Fruit fly (Drosophila melanogaster) whole organism, embryonic: ENCODE measurements around the gene Not10.
A peak's percentile ranks its signal among the peaks of the same experiment; 100 is the strongest.

Source experiments
- Awh ChIP-seq: fragments of 200-800 bp; sonication (Bioruptor generic); IDR thresholded peaks from 2 replicates; pipeline ENCODE4, ENCODE4 v1.3.6; 2022; ENCODE audit warnings: missing biosample characterization, missing genetic modification characterization
- Blimp-1 ChIP-seq: fragments of 200-800 bp; sonication (Bioruptor generic); optimal IDR thresholded peaks from 3 replicates; lab custom pipeline; 2018; ENCODE audit warnings: missing biosample characterization, missing genetic modification characterization, mild to moderate bottlenecking, moderate library complexity, missing genetic modification reagents
- CG10543 ChIP-seq: fragments of 200-800 bp; sonication (Bioruptor generic); optimal IDR thresholded peaks from 3 replicates; lab custom pipeline; 2017; ENCODE audit warnings: missing biosample characterization, mild to moderate bottlenecking, missing genetic modification characterization, moderate library complexity
- CG11723 ChIP-seq: fragments of 200-800 bp; sonication (Bioruptor generic); optimal IDR thresholded peaks from 2 replicates; lab custom pipeline; 2017; ENCODE audit warnings: missing biosample characterization, mild to moderate bottlenecking, missing genetic modification characterization
- CG13894 ChIP-seq: fragments of 200-800 bp; sonication (Bioruptor generic); optimal IDR thresholded peaks from 3 replicates; lab custom pipeline; 2018; ENCODE audit warnings: missing biosample characterization, mild to moderate bottlenecking, missing genetic modification characterization, moderate library complexity
- CG17385 ChIP-seq: fragments of 200-800 bp; sonication (Bioruptor generic); optimal IDR thresholded peaks from 3 replicates; lab custom pipeline; 2018; ENCODE audit warnings: missing biosample characterization, mild to moderate bottlenecking, missing genetic modification characterization
- CG18599 ChIP-seq: fragments of 200-800 bp; sonication (Bioruptor generic); optimal IDR thresholded peaks from 3 replicates; lab custom pipeline; 2017; ENCODE audit warnings: missing biosample characterization, missing genetic modification characterization, mild to moderate bottlenecking, moderate library complexity, missing genetic modification reagents
- CG2120 ChIP-seq: fragments of 200-800 bp; sonication (Bioruptor generic); optimal IDR thresholded peaks from 3 replicates; lab custom pipeline; 2016; ENCODE audit warnings: missing biosample characterization, missing genetic modification characterization
- CG30403 ChIP-seq: fragments of 200-800 bp; sonication (Bioruptor generic); optimal IDR thresholded peaks from 3 replicates; lab custom pipeline; 2016; ENCODE audit warnings: missing biosample characterization, missing genetic modification characterization
- CG32532 ChIP-seq: fragments of 200-800 bp; sonication (Bioruptor generic); IDR thresholded peaks from 2 replicates; pipeline ENCODE4 v1.3.6; 2022; ENCODE audit warnings: missing biosample characterization, missing genetic modification characterization
- CG33557 ChIP-seq: fragments of 200-800 bp; sonication (Bioruptor generic); optimal IDR thresholded peaks from 2 replicates; lab custom pipeline; 2019; ENCODE audit warnings: missing biosample characterization, mild to moderate bottlenecking, missing genetic modification characterization, moderate library complexity
- CG34376 ChIP-seq: fragments of 200-800 bp; sonication (Bioruptor generic); optimal IDR thresholded peaks from 2 replicates; lab custom pipeline; 2018; ENCODE audit warnings: missing biosample characterization, mild to moderate bottlenecking, missing genetic modification characterization
- CG7963 ChIP-seq: fragments of 200-800 bp; sonication (Bioruptor generic); IDR thresholded peaks from 3 replicates; pipeline ENCODE4 v1.3.6; 2022; ENCODE audit warnings: missing biosample characterization, missing genetic modification characterization; ENCODE audit not compliant: partially characterized antibody
- CkIIα-i1 ChIP-seq: fragments of 200-800 bp; sonication (Bioruptor generic); IDR thresholded peaks from 2 replicates; pipeline ENCODE4 v1.3.6; 2022; ENCODE audit warnings: missing biosample characterization, missing genetic modification characterization
- Fer3 ChIP-seq: fragments of 200-800 bp; sonication (Bioruptor generic); optimal IDR thresholded peaks from 2 replicates; lab custom pipeline; 2018; ENCODE audit warnings: missing biosample characterization, mild to moderate bottlenecking, missing genetic modification characterization, moderate library complexity
- Hmr ChIP-seq: fragments of 200-800 bp; sonication (Bioruptor generic); optimal IDR thresholded peaks from 3 replicates; lab custom pipeline; 2017; ENCODE audit warnings: mild to moderate bottlenecking, missing biosample characterization, missing genetic modification reagents, missing genetic modification characterization
- Hr78 ChIP-seq, 2 experiments: fragments of 200-800 bp in 1 of 2; fragments of >200 bp in 1 of 2; sonication (Bioruptor generic) in 1 of 2; optimal IDR thresholded peaks; 2 replicates each; lab custom pipeline; 2017 to 2019; ENCODE audit warnings: missing biosample characterization in 2 of 2, missing genetic modification characterization in 2 of 2, mild to moderate bottlenecking in 1 of 2, moderate library complexity in 1 of 2
- Med ChIP-seq: fragments of 200-800 bp; sonication (Bioruptor generic); peaks from one replicate; lab custom pipeline; 2016; ENCODE audit warnings: missing biosample characterization, missing genetic modification characterization, mild to moderate bottlenecking, inconsistent platforms, moderate library complexity
- Meics ChIP-seq: fragments of 200-800 bp; sonication (Bioruptor generic); optimal IDR thresholded peaks from 2 replicates; lab custom pipeline; 2017; ENCODE audit warnings: missing biosample characterization, mild to moderate bottlenecking, missing genetic modification characterization
- Nf-YA ChIP-seq: fragments of 200-800 bp; sonication (Bioruptor generic); IDR thresholded peaks from 2 replicates; pipeline ENCODE4 v1.3.6; 2022; ENCODE audit warnings: missing biosample characterization, missing genetic modification characterization
- Pdp1 ChIP-seq, 2 experiments: fragments of 200-800 bp; sonication (Bioruptor generic); optimal IDR thresholded peaks; 3 replicates each; lab custom pipeline; 2016; ENCODE audit warnings: missing biosample characterization in 2 of 2, missing genetic modification characterization in 2 of 2, mild to moderate bottlenecking in 1 of 2, moderate library complexity in 1 of 2
- Xbp1 ChIP-seq: fragments of 200-800 bp; sonication (Bioruptor generic); optimal IDR thresholded peaks from 3 replicates; lab custom pipeline; 2016; ENCODE audit warnings: missing biosample characterization, mild to moderate bottlenecking, missing genetic modification characterization
- bab2 ChIP-seq: fragments of 200-800 bp; sonication (Bioruptor generic); optimal IDR thresholded peaks from 2 replicates; lab custom pipeline; 2016; ENCODE audit warnings: missing biosample characterization, missing genetic modification characterization
- bbx ChIP-seq: fragments of 200-800 bp; sonication (Bioruptor generic); IDR thresholded peaks from 2 replicates; pipeline ENCODE4 v1.3.6; 2022; ENCODE audit warnings: missing biosample characterization, missing genetic modification characterization; ENCODE audit not compliant: partially characterized antibody
- bsh ChIP-seq, 2 experiments: fragments of 200-800 bp; sonication (Bioruptor generic); optimal IDR thresholded peaks; 2 replicates each; lab custom pipeline; 2017 to 2018; ENCODE audit warnings: mild to moderate bottlenecking in 2 of 2, missing biosample characterization in 2 of 2, missing genetic modification characterization in 2 of 2, moderate library complexity in 1 of 2
- chinmo ChIP-seq: fragments of 200-800 bp; sonication (Bioruptor generic); IDR thresholded peaks from 4 replicates; pipeline ENCODE4 v1.3.6; 2022; ENCODE audit warnings: missing biosample characterization, missing genetic modification characterization; ENCODE audit not compliant: partially characterized antibody
- ci ChIP-seq: fragments of 200-800 bp; sonication (Bioruptor generic); IDR thresholded peaks from 3 replicates; pipeline ENCODE4 v1.3.6; 2022; ENCODE audit warnings: missing biosample characterization, missing genetic modification characterization
- cwo ChIP-seq: fragments of 200-800 bp; sonication (Bioruptor generic); optimal IDR thresholded peaks from 3 replicates; lab custom pipeline; 2017; ENCODE audit warnings: missing biosample characterization, missing genetic modification characterization, mild to moderate bottlenecking, moderate library complexity, missing genetic modification reagents
- dysf ChIP-seq: fragments of 200-800 bp; sonication (Bioruptor generic); IDR thresholded peaks from 3 replicates; pipeline ENCODE4 v1.3.6; 2022; ENCODE audit warnings: missing biosample characterization, missing genetic modification characterization
- ftz-f1 ChIP-seq: fragments of 200-800 bp; sonication (Bioruptor generic); optimal IDR thresholded peaks from 2 replicates; lab custom pipeline; 2016; ENCODE audit warnings: missing biosample characterization, missing genetic modification characterization
- grn ChIP-seq: fragments of 200-800 bp; sonication (Bioruptor generic); optimal IDR thresholded peaks from 3 replicates; lab custom pipeline; 2017; ENCODE audit warnings: missing biosample characterization, missing genetic modification characterization
- gt ChIP-seq: fragments of 200-800 bp; sonication (Bioruptor generic); IDR thresholded peaks from 2 replicates; pipeline ENCODE4 v1.3.6; 2022; ENCODE audit warnings: missing biosample characterization, missing genetic modification characterization
- lab ChIP-seq: fragments of 200-800 bp; sonication (Bioruptor generic); optimal IDR thresholded peaks from 3 replicates; lab custom pipeline; 2017; ENCODE audit warnings: missing biosample characterization, missing genetic modification characterization, mild to moderate bottlenecking, moderate library complexity, missing genetic modification reagents
- lmd ChIP-seq: fragments of 200-800 bp; sonication (Bioruptor generic); IDR thresholded peaks from 2 replicates; pipeline ENCODE4 v1.3.6; 2022; ENCODE audit warnings: missing biosample characterization, missing genetic modification characterization
- nmo ChIP-seq: fragments of 200-800 bp; sonication (Bioruptor generic); optimal IDR thresholded peaks from 2 replicates; lab custom pipeline; 2018; ENCODE audit warnings: missing biosample characterization, mild to moderate bottlenecking, missing genetic modification characterization, moderate library complexity
- pan ChIP-seq, 4 experiments: fragments of >200 bp in 3 of 4; fragments of 200-800 bp in 1 of 4; sonication (Bioruptor generic) in 1 of 4; optimal IDR thresholded peaks in 3 of 4; IDR thresholded peaks in 1 of 4; 2 replicates each; pipeline versions ENCODE4 v1.3.6 to Lab custom; 2017 to 2022; ENCODE audit warnings: missing biosample characterization in 2 of 4, missing genetic modification characterization in 2 of 4, mixed read lengths in 1 of 4
- row ChIP-seq: fragments of 200-800 bp; sonication (Bioruptor generic); IDR thresholded peaks from 3 replicates; pipeline ENCODE4 v1.3.6; 2022; ENCODE audit warnings: missing biosample characterization, missing genetic modification characterization
- seq ChIP-seq: fragments of 200-800 bp; sonication (Bioruptor generic); IDR thresholded peaks from 2 replicates; pipeline ENCODE4 v1.3.6; 2022; ENCODE audit warnings: missing biosample characterization, missing genetic modification characterization
- sr ChIP-seq: fragments of 200-800 bp; sonication (Bioruptor generic); IDR thresholded peaks from 3 replicates; pipeline ENCODE4 v1.3.6; 2022; ENCODE audit warnings: missing biosample characterization, missing genetic modification characterization
- sug ChIP-seq: fragments of 200-800 bp; optimal IDR thresholded peaks from 2 replicates; lab custom pipeline; 2019; ENCODE audit warnings: missing biosample characterization, mild to moderate bottlenecking, missing genetic modification characterization, moderate library complexity
- zfh1 ChIP-seq: fragments of 200-800 bp; sonication (Bioruptor generic); IDR thresholded peaks from 3 replicates; pipeline ENCODE4 v1.3.6; 2022; ENCODE audit warnings: missing biosample characterization, missing genetic modification characterization

Gene Not10

DNA sequence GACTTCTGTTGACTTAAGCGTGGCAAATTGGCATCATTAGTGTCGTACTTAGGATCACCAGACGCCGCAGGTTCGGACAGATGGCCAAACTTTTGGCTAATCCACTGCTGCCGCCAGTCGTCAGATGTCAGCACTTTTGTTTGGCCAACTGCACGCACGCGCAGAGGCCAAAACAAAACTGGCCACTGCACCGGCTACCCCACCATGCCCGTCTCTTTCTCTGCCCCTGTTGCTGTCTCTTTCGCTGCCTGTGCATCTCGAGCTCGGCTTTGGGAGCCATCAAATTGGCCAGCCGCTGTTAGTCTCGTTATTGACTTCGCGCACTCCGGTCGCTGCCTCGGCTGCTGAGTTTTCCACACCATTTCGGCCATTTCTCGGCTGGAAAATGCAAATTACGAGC is 32.1 kb downstream of the Not10 start, which contains the start of gene CG14395 (continued):
- TF ChIP-seq CG13894 (no peak), zfh1 (GFP tag; lab: Robert Waterston, UW) (no peak), lmd (peak; percentile 15; the same call in 1 of the 2 replicates), Blimp-1 (GFP tag; lab: Kevin White, UChicago) (peak; percentile 50), ci (GFP tag; lab: Robert Waterston, UW) (0 out of 3 replicates have a peak, but pooled peaks have one; percentile 19)
- TF ChIP-seq, all 482 proteins: peak for 9

DNA sequence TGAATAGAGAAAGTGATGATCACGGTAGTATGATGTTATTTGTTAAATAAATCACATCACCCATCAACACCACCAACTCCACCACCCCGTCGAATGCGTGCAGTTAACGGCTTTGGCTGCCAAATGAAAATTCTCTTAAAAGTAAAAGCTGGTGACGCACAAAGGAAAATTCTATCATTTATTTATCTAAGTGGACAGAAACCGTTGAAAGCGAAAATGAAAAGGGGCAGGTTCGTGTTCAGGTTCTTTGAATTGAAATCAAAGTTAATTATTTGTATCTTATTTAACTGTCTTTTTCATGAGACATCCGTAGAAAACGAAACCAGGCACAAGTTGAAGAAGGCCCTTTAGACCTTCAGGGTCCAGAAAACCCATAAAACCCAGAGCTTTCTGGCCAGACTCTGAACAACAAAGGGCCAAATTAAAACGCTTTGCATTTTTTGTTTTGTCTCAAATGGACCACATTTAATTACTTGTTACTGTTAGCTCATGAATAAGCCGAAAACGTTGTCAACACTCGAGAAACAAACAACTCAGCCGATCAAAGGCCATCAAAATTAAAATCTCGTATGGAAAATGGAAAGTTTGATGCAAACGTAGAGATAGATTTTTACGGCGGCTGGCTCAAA is 35.9 kb downstream of the Not10 start:
- TF ChIP-seq Blimp-1 (GFP tag; lab: Kevin White, UChicago) (peak; percentile 94), CG17385 (no peak), Awh (peak; percentile 73), CG32532 (GFP tag; lab: Robert Waterston, UW) (no peak)

DNA sequence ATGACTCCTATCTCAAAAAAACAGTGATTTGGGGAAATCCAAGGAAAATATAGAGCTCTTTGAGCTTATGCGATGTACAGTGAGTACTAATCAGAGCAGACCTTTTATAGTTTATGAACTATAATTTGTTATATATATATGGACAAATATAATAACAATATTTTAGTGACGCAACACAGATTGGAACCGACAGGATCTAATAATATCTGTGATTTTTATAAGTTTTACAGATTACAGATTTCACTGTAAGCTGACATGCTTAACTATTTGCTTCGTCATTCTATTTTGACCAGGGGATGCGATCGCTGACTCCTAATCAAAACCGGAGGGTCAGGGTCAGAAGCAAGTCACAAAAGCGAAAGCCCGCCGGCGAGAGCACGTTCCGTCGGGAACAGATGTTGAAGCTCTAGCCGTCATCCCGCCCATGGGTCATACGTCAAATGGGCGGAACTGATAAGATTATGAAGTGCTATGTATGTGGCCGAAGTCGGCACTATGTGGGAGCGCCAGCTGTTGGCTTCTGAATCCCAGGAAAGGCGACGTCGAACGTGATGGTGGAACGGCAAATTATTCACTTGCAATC is 43.7 kb downstream of the Not10 start, which contains the start of gene Gnmt:
Gene Gnmt (plus strand): TSS at position 568 of the 583 bp plus-strand sequence.
- TF ChIP-seq CG34376 (GFP tag; lab: Kevin White, UChicago) (peak; percentile 78), CG33557 (GFP tag; lab: Kevin White, UChicago) (no peak), Nf-YA (no peak), nmo (peak; percentile 5), CkIIα-i1 (GFP tag; lab: Robert Waterston, UW) (no peak), CG30403 (GFP tag; lab: Kevin White, UChicago) (peak; percentile 11), Blimp-1 (GFP tag; lab: Kevin White, UChicago) (peak; percentile 5), grn (GFP tag; lab: Kevin White, UChicago) (no peak), Xbp1 (GFP tag; lab: Kevin White, UChicago) (peak; percentile 4), Awh (0 out of 2 replicates have a peak, but pooled peaks have one; percentile 7), bab2 (GFP tag; lab: Kevin White, UChicago) (no peak), lmd (no peak), seq (GFP tag; lab: Robert Waterston, UW) (0 out of 2 replicates have a peak, but pooled peaks have one; percentile 20), sug (tag; lab: Kevin White, UChicago) (peak; percentile 84), CG2120 (peak; percentile 16), row (GFP tag; lab: Robert Waterston, UW) (peak; percentile 52; the same call in 2 of the 3 replicates), Hmr (GFP tag; lab: Kevin White, UChicago) (peak; percentile 21), Med (GFP tag; lab: Kevin White, UChicago) (peak; percentile 47), Fer3 (tag; lab: Kevin White, UChicago) (peak; percentile 40), CG10543 (GFP tag; lab: Kevin White, UChicago) (peak; percentile 10), pan (optimal IDR thresholded peaks at IDR 0.05; lab: Kevin White, UChicago) (no peak), pan (GFP tag; optimal IDR thresholded peaks at IDR 0.05 in 1 of 2, IDR thresholded peaks at IDR 0.05 in 1 of 2) (peak in 1 of 2 experiments; percentile 16), CG18599 (GFP tag; lab: Kevin White, UChicago) (peak; percentile 70), CG32532 (GFP tag; lab: Robert Waterston, UW) (peak; percentile 33; the same call in 1 of the 2 replicates), dysf (peak; percentile 10; the same call in 1 of the 3 replicates), gt (no peak), chinmo (GFP tag; lab: Robert Waterston, UW) (0 out of 4 replicates have a peak, but pooled peaks have one; percentile 19), CG11723 (no peak), Pdp1 (GFP tag; optimal IDR thresholded peaks at IDR 0.05; lab: Kevin White, UChicago) (peak in 1 of 2 experiments; percentile 24), Meics (GFP tag; lab: Kevin White, UChicago) (peak; percentile 44), sr (GFP tag; lab: Robert Waterston, UW) (no peak), lab (peak; percentile 22), cwo (GFP tag; lab: Kevin White, UChicago) (peak; percentile 86), ci (GFP tag; lab: Robert Waterston, UW) (0 out of 3 replicates have a peak, but pooled peaks have one; percentile 16), bbx (no peak), CG7963 (GFP tag; lab: Robert Waterston, UW) (no peak), Hr78 (GFP tag; optimal IDR thresholded peaks at IDR 0.05; lab: Kevin White, UChicago) (peak in 1 of 2 experiments; percentile 87), bsh (GFP tag; optimal IDR thresholded peaks at IDR 0.05; lab: Kevin White, UChicago) (peak in 1 of 2 experiments; percentile 10), ftz-f1 (GFP tag; lab: Kevin White, UChicago) (peak; percentile 26)
